Worm (Caenorhabditis elegans) whole organism, L4 larva: ENCODE measurements around the gene Y46G5A.34.

Source experiments
- ZK337.2 ChIP-seq: fragments of 200-800 bp; sonication (Bioruptor generic); IDR thresholded peaks from 2 replicates; pipeline ENCODE4 v1.3.6; 2022; ENCODE audit warnings: missing genetic modification reagents, missing genetic modification characterization, missing compliant biosample characterization
- aly-2 ChIP-seq: sonication (generic microtip); optimal IDR thresholded peaks from 2 replicates; lab custom pipeline; 2018; ENCODE audit warnings: missing biosample characterization, missing genetic modification characterization
- arid-1 ChIP-seq: fragments of 200-800 bp; sonication (Bioruptor generic); conservative IDR thresholded peaks from 2 replicates; pipeline ENCODE4 v1.3.6; 2022; ENCODE audit warnings: missing genetic modification reagents, missing genetic modification characterization, missing compliant biosample characterization
- cey-2 ChIP-seq: sonication (generic microtip); optimal IDR thresholded peaks from 3 replicates; lab custom pipeline; 2017; ENCODE audit warnings: missing genetic modification characterization, mild to moderate bottlenecking, missing compliant biosample characterization, antibody characterized with exemption, borderline replicate concordance; ENCODE audit not compliant: insufficient read depth
- daf-16 ChIP-seq, 3 experiments: sonication (generic microtip); optimal IDR thresholded peaks; 2 replicates each; lab custom pipeline; 2016 to 2017; ENCODE audit warnings: missing genetic modification characterization in 3 of 3, missing genetic modification reagents in 3 of 3, mild to moderate bottlenecking in 2 of 3, missing compliant biosample characterization in 2 of 3, missing biosample characterization in 1 of 3, moderate library complexity in 1 of 3
- dve-1 ChIP-seq: sonication (generic microtip); optimal IDR thresholded peaks from 2 replicates; lab custom pipeline; 2017; ENCODE audit warnings: antibody characterized with exemption, mild to moderate bottlenecking, missing genetic modification characterization, missing compliant biosample characterization; ENCODE audit not compliant: insufficient read depth
- madf-5 ChIP-seq, 2 experiments: fragments of 200-800 bp; sonication (Bioruptor generic); IDR thresholded peaks; 2 replicates each; pipeline ENCODE4 v1.3.6; 2022; ENCODE audit warnings: missing compliant biosample characterization in 2 of 2, missing genetic modification characterization in 2 of 2
- nhr-28 ChIP-seq: fragments of 150-350 bp; optimal IDR thresholded peaks from 2 replicates; lab custom pipeline; 2014; ENCODE audit warnings: missing biosample characterization, missing genetic modification characterization
- saeg-2 ChIP-seq: fragments of 200-800 bp; sonication (Bioruptor generic); IDR thresholded peaks from 2 replicates; pipeline ENCODE4 v1.3.6; 2022; ENCODE audit warnings: missing genetic modification reagents, missing genetic modification characterization, missing compliant biosample characterization
- vab-7 ChIP-seq: fragments of 200-800 bp; sonication (Bioruptor generic); IDR thresholded peaks from 2 replicates; pipeline ENCODE4 v1.3.6; 2022; ENCODE audit warnings: missing genetic modification reagents, missing genetic modification characterization, missing compliant biosample characterization

- TF ChIP-seq aly-2 (tag; lab: Kevin White, UChicago) (no peak), nhr-28 (tag; lab: Kevin White, UChicago) (no peak), cey-2 (tag; lab: Kevin White, UChicago) (no peak), saeg-2 (GFP tag; lab: Robert Waterston, UW) (no peak), ZK337.2 (GFP tag; lab: Robert Waterston, UW) (no peak), vab-7 (GFP tag; lab: Robert Waterston, UW) (no peak), arid-1 (GFP tag; lab: Robert Waterston, UW) (no peak), dve-1 (tag; lab: Kevin White, UChicago) (no peak), madf-5 (GFP tag; IDR thresholded peaks at IDR 0.05; lab: Robert Waterston, UW) (no peak), daf-16 (GFP tag; optimal IDR thresholded peaks at IDR 0.05; lab: Kevin White, UChicago) (no peak), daf-16 (tag; optimal IDR thresholded peaks at IDR 0.05; lab: Kevin White, UChicago) (no peak)
Observed at ce11 chrII:12819979-12820378, 43.5 kb downstream of the Y46G5A.34 start.
